Fruit fly (Drosophila melanogaster): ENCODE measurements around the gene tara.

DNA sequence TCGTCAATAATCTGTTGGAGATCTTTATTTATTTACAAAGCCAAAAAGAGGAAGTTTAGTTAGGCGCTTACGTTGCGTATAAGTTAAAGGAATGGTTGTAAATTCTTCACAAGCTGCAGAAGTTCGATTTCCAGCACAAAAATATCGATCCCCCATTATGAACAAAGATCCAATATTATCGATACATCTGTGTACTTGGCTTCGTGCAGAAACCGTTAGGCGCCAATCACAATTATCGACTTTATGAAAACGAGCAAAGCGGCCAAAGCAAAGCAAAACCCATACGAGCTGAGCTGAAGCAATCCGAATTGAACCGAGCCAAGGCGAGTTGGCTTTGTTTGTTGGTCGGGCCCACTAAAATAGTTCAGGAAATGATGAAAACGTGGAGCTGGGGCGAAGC is at the start of gene tara:
- no peak for TF ChIP-seq CG13624 (GFP tag; optimal IDR thresholded peaks at IDR 0.05)
- no peak for TF ChIP-seq Fer3 (tag; optimal IDR thresholded peaks at IDR 0.05)
- TF ChIP-seq CG14667 (GFP tag; IDR thresholded peaks at IDR 0.05) = no peak
- TF ChIP-seq CG10147 (GFP tag; optimal IDR thresholded peaks at IDR 0.05) = no peak
- no peak for TF ChIP-seq CG6689 (GFP tag; IDR thresholded peaks at IDR 0.05)
